ENCODE assay signal across 1 fruit fly cellular context in the genomic region with DNA sequence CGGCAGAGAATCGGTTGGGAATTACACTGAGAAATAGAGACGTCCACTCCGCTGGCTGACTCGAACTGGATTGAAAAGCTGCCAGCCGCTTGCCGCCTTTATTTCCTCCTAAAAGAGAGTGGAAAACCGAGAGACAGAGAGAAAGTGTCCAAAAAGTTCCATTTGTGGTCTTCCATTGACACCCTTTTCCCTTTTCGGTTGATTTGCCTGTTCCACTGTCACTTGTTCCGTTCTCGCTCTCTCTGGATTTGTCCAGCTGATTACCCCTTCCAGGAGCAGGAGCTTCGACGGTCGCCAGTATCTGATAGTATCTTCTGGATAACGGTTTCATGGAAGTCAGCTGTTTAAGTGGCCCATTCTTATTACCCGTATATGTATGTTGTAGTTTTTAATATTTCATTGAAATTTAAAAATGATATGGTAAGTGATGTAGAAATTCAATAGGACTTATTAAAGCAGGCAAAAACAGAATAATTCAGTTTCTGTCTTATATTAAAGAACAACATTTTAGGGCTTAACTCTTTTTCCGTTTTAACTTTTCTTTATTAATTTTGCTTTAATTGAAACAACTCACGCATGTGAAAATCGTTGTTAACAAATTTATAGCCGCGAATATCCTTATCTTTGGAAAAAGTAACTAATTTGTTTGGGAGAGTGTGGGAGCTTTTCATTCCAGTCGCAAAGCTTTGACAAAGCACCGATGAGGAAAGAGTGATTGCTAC.
TF ChIP-seq lines count a peak whose summit lies in the region.

TSS of gene Slob (minus strand) at position 51 of the 722 bp plus-strand sequence.

TF ChIP-seq in whole organism, embryonic, 481 proteins besides CTCF, POLR2A, EP300 and RAD21 (continued from another document):
- TF ChIP-seq h (optimal IDR thresholded peaks at IDR 0.05; lab: Kevin White, UChicago) (no peak), oc (tag; optimal IDR thresholded peaks at IDR 0.05; lab: Kevin White, UChicago) (no peak), CG18599 (GFP tag; optimal IDR thresholded peaks at IDR 0.05; lab: Kevin White, UChicago) (peak; percentile 72), CG4328 (GFP tag; optimal IDR thresholded peaks at IDR 0.05; lab: Kevin White, UChicago) (no peak), CG4854 (GFP tag; optimal IDR thresholded peaks at IDR 0.05; lab: Kevin White, UChicago) (no peak), ssp (GFP tag; IDR thresholded peaks at IDR 0.05; lab: Robert Waterston, UW) (no peak), CG18011 (GFP tag; optimal IDR thresholded peaks at IDR 0.05; lab: Kevin White, UChicago) (no peak), CG18764 (GFP tag; optimal IDR thresholded peaks at IDR 0.05; lab: Kevin White, UChicago) (no peak), CG4730 (GFP tag; IDR thresholded peaks at IDR 0.05; lab: Robert Waterston, UW) (no peak), Chrac-16 (GFP tag; optimal IDR thresholded peaks at IDR 0.05; lab: Kevin White, UChicago) (no peak), CG15514 (GFP tag; optimal IDR thresholded peaks at IDR 0.05; lab: Kevin White, UChicago) (peak; percentile 3), exex (tag; optimal IDR thresholded peaks at IDR 0.05; lab: Kevin White, UChicago) (peak; percentile 49), Gsc (GFP tag; IDR thresholded peaks at IDR 0.05; lab: Robert Waterston, UW) (no peak), CG3065 (GFP tag; optimal IDR thresholded peaks at IDR 0.05; lab: Kevin White, UChicago) (no peak), CG33557 (GFP tag; optimal IDR thresholded peaks at IDR 0.05; lab: Kevin White, UChicago) (no peak), CG18619 (GFP tag; optimal IDR thresholded peaks at IDR 0.05; lab: Kevin White, UChicago) (no peak), GATAe (GFP tag; conservative IDR thresholded peaks at IDR 0.05; lab: Robert Waterston, UW) (no peak), ab (GFP tag; optimal IDR thresholded peaks at IDR 0.05; lab: Kevin White, UChicago) (no peak), Ada2b (GFP tag; IDR thresholded peaks at IDR 0.05; lab: Robert Waterston, UW) (no peak), CG6813 (GFP tag; optimal IDR thresholded peaks at IDR 0.05; lab: Kevin White, UChicago) (no peak), CG17359 (tag; optimal IDR thresholded peaks at IDR 0.05; lab: Kevin White, UChicago) (peak; percentile 17), org-1 (GFP tag; optimal IDR thresholded peaks at IDR 0.05; lab: Kevin White, UChicago) (no peak), gce (GFP tag; IDR thresholded peaks at IDR 0.05; lab: Robert Waterston, UW) (no peak), usp (GFP tag; optimal IDR thresholded peaks at IDR 0.05; lab: Kevin White, UChicago) (no peak), crp (GFP tag; optimal IDR thresholded peaks at IDR 0.05; lab: Kevin White, UChicago) (peak in 1 of 2 experiments; percentile 51), Hr39 (optimal IDR thresholded peaks at IDR 0.05; lab: Kevin White, UChicago) (no peak), Dref (GFP tag; IDR thresholded peaks at IDR 0.05; lab: Robert Waterston, UW) (no peak), CG11723 (GFP tag; optimal IDR thresholded peaks at IDR 0.05; lab: Kevin White, UChicago) (no peak), HLH4C (GFP tag; IDR thresholded peaks at IDR 0.05; lab: Robert Waterston, UW; ENCODE audit: partially characterized antibody) (no peak), jing (GFP tag; optimal IDR thresholded peaks at IDR 0.05; lab: Kevin White, UChicago) (no peak), lola (GFP tag; optimal IDR thresholded peaks at IDR 0.05; lab: Kevin White, UChicago) (no peak), lab (GFP tag; optimal IDR thresholded peaks at IDR 0.05; lab: Kevin White, UChicago) (peak; percentile 29), bowl (GFP tag; IDR thresholded peaks at IDR 0.05; lab: Robert Waterston, UW) (no peak), H2.0 (GFP tag; IDR thresholded peaks at IDR 0.05; lab: Robert Waterston, UW) (no peak), Rx (GFP tag; IDR thresholded peaks at IDR 0.05; lab: Robert Waterston, UW) (no peak), NFAT (GFP tag; IDR thresholded peaks at IDR 0.05; lab: Robert Waterston, UW) (no peak), ci (GFP tag; IDR thresholded peaks at IDR 0.05; lab: Robert Waterston, UW) (no peak), cg (GFP tag; optimal IDR thresholded peaks at IDR 0.05; lab: Kevin White, UChicago) (no peak), en (GFP tag; optimal IDR thresholded peaks at IDR 0.05; lab: Kevin White, UChicago) (no peak), ash1 (GFP tag; optimal IDR thresholded peaks at IDR 0.05; lab: Kevin White, UChicago) (no peak), Kr (GFP tag; optimal IDR thresholded peaks at IDR 0.05; lab: Kevin White, UChicago) (no peak), gsb (GFP tag; IDR thresholded peaks at IDR 0.05; lab: Robert Waterston, UW) (no peak), CG7928 (GFP tag; optimal IDR thresholded peaks at IDR 0.05; lab: Kevin White, UChicago) (no peak), CG13123 (GFP tag; optimal IDR thresholded peaks at IDR 0.05; lab: Kevin White, UChicago) (no peak), dysf (GFP tag; IDR thresholded peaks at IDR 0.05; lab: Robert Waterston, UW) (no peak), CG2120 (GFP tag; optimal IDR thresholded peaks at IDR 0.05; lab: Kevin White, UChicago) (no peak)
